Fruit fly (Drosophila melanogaster) whole organism, embryonic: Measurements from ENCODE around the gene CG31898.

Source experiments
- Adf1 ChIP-seq: fragments of 200-800 bp; sonication (Bioruptor generic); IDR thresholded peaks from 2 replicates; pipeline ENCODE4 v1.3.6; 2022; ENCODE audit warnings: missing biosample characterization, missing genetic modification characterization
- Bdp1 ChIP-seq: fragments of 200-800 bp; sonication (Bioruptor generic); optimal IDR thresholded peaks from 3 replicates; lab custom pipeline; 2016; ENCODE audit warnings: missing biosample characterization, missing genetic modification characterization
- Bgb ChIP-seq: fragments of 200-800 bp; sonication (Bioruptor generic); IDR thresholded peaks from 2 replicates; pipeline ENCODE4 v1.3.6; 2022; ENCODE audit warnings: missing biosample characterization, missing genetic modification characterization; ENCODE audit not compliant: partially characterized antibody
- CG10147 ChIP-seq: fragments of 200-800 bp; sonication (Bioruptor generic); optimal IDR thresholded peaks from 2 replicates; lab custom pipeline; 2019; ENCODE audit warnings: missing biosample characterization, mild to moderate bottlenecking, missing genetic modification characterization, moderate library complexity
- CG11247 ChIP-seq: fragments of 200-800 bp; sonication (Bioruptor generic); IDR thresholded peaks from 2 replicates; pipeline ENCODE4 v1.3.6; 2022; ENCODE audit warnings: missing biosample characterization, missing genetic modification characterization
- CG11560 ChIP-seq: fragments of 200-800 bp; sonication (Bioruptor generic); IDR thresholded peaks from 3 replicates; pipeline ENCODE4 v1.3.6; 2022; ENCODE audit warnings: missing biosample characterization, missing genetic modification characterization
- CG17568 ChIP-seq: fragments of 200-800 bp; sonication (Bioruptor generic); optimal IDR thresholded peaks from 2 replicates; lab custom pipeline; 2018; ENCODE audit warnings: missing biosample characterization, mild to moderate bottlenecking, missing genetic modification characterization, moderate library complexity
- CG18262 ChIP-seq: fragments of 200-800 bp; optimal IDR thresholded peaks from 3 replicates; lab custom pipeline; 2019; ENCODE audit warnings: missing biosample characterization, mild to moderate bottlenecking, missing genetic modification characterization, moderate library complexity
- CG2129 ChIP-seq: fragments of 200-800 bp; sonication (Bioruptor generic); IDR thresholded peaks from 2 replicates; pipeline ENCODE4 v1.3.6; 2022; ENCODE audit warnings: missing biosample characterization, missing genetic modification characterization; ENCODE audit not compliant: partially characterized antibody
- CG3065 ChIP-seq: fragments of 200-800 bp; sonication (Bioruptor generic); optimal IDR thresholded peaks from 2 replicates; lab custom pipeline; 2016; ENCODE audit warnings: missing biosample characterization, missing genetic modification characterization
- CG32767 ChIP-seq: fragments of 200-800 bp; sonication (Bioruptor generic); IDR thresholded peaks from 2 replicates; pipeline ENCODE4 v1.3.6; 2022; ENCODE audit warnings: missing biosample characterization, missing genetic modification characterization
- CG34224 ChIP-seq: fragments of 200-800 bp; sonication (Bioruptor generic); IDR thresholded peaks from 3 replicates; pipeline ENCODE4 v1.3.6; 2022; ENCODE audit warnings: missing biosample characterization, missing genetic modification characterization; ENCODE audit not compliant: partially characterized antibody
- CG34422 ChIP-seq: fragments of 200-800 bp; sonication (Bioruptor generic); IDR thresholded peaks from 3 replicates; pipeline ENCODE4 v1.3.6; 2022; ENCODE audit warnings: missing biosample characterization, missing genetic modification characterization
- CG4854 ChIP-seq: fragments of 200-800 bp; sonication (Bioruptor generic); optimal IDR thresholded peaks from 2 replicates; lab custom pipeline; 2016; ENCODE audit warnings: missing biosample characterization, missing genetic modification characterization, inconsistent platforms
- CG6683 ChIP-seq: fragments of 200-800 bp; sonication (Bioruptor generic); optimal IDR thresholded peaks from 2 replicates; lab custom pipeline; 2017; ENCODE audit warnings: missing biosample characterization, mild to moderate bottlenecking, missing genetic modification characterization, missing genetic modification reagents
- CG8281 ChIP-seq: fragments of 200-800 bp; sonication (Bioruptor generic); optimal IDR thresholded peaks from 2 replicates; lab custom pipeline; 2018; ENCODE audit warnings: missing biosample characterization, mild to moderate bottlenecking, missing genetic modification characterization, moderate library complexity
- CG8944 ChIP-seq: fragments of 200-800 bp; sonication (Bioruptor generic); optimal IDR thresholded peaks from 3 replicates; lab custom pipeline; 2016; ENCODE audit warnings: missing biosample characterization, missing genetic modification characterization
- CG9609 ChIP-seq: fragments of 200-800 bp; sonication (Bioruptor generic); optimal IDR thresholded peaks from 3 replicates; lab custom pipeline; 2016; ENCODE audit warnings: missing biosample characterization, missing genetic modification characterization
- D ChIP-seq, 2 experiments: fragments of 200-800 bp in 1 of 2; fragments of >200 bp in 1 of 2; sonication (Bioruptor generic) in 1 of 2; optimal IDR thresholded peaks; 2 replicates in 1 of 2; 3 replicates in 1 of 2; lab custom pipeline; 2017; ENCODE audit warnings: mild to moderate bottlenecking in 1 of 2, missing biosample characterization in 1 of 2, missing genetic modification characterization in 1 of 2, missing genetic modification reagents in 1 of 2
- Drgx ChIP-seq: fragments of 200-800 bp; sonication (Bioruptor generic); IDR thresholded peaks from 2 replicates; pipeline ENCODE4 v1.3.6; 2022; ENCODE audit warnings: missing biosample characterization, missing genetic modification characterization
- Ets97D ChIP-seq: fragments of 200-800 bp; sonication (Bioruptor generic); optimal IDR thresholded peaks from 3 replicates; lab custom pipeline; 2016; ENCODE audit warnings: missing biosample characterization, missing genetic modification characterization
- HLHmδ ChIP-seq: fragments of 200-800 bp; sonication (Bioruptor generic); optimal IDR thresholded peaks from 2 replicates; lab custom pipeline; 2018; ENCODE audit warnings: missing biosample characterization, mild to moderate bottlenecking, missing genetic modification characterization, moderate library complexity
- NC2α ChIP-seq: fragments of 200-800 bp; sonication (Bioruptor generic); optimal IDR thresholded peaks from 2 replicates; lab custom pipeline; 2016; ENCODE audit warnings: missing biosample characterization, missing genetic modification characterization
- NK7.1 ChIP-seq: fragments of 200-800 bp; sonication (Bioruptor generic); optimal IDR thresholded peaks from 3 replicates; lab custom pipeline; 2016; ENCODE audit warnings: missing biosample characterization, missing genetic modification characterization
- PHDP ChIP-seq: fragments of 200-800 bp; sonication (Bioruptor generic); optimal IDR thresholded peaks from 3 replicates; lab custom pipeline; 2018; ENCODE audit warnings: missing biosample characterization, mild to moderate bottlenecking, missing genetic modification characterization, moderate library complexity
- Ravus ChIP-seq: fragments of 200-800 bp; sonication (Bioruptor generic); IDR thresholded peaks from 2 replicates; pipeline ENCODE4 v1.3.6; 2022; ENCODE audit warnings: missing biosample characterization, missing genetic modification characterization
- Six4 ChIP-seq: fragments of 200-800 bp; sonication (Bioruptor generic); optimal IDR thresholded peaks from 2 replicates; lab custom pipeline; 2016; ENCODE audit warnings: missing biosample characterization, missing genetic modification characterization
- Sry-β ChIP-seq: fragments of 200-800 bp; sonication (Bioruptor generic); optimal IDR thresholded peaks from 2 replicates; lab custom pipeline; 2018; ENCODE audit warnings: missing biosample characterization, mild to moderate bottlenecking, missing genetic modification characterization, moderate library complexity
- Sry-δ ChIP-seq: fragments of 200-800 bp; sonication (Bioruptor generic); optimal IDR thresholded peaks from 2 replicates; lab custom pipeline; 2016; ENCODE audit warnings: missing biosample characterization, missing genetic modification characterization
- bowl ChIP-seq: fragments of 200-800 bp; sonication (Bioruptor generic); IDR thresholded peaks from 2 replicates; pipeline ENCODE4 v1.3.6; 2022; ENCODE audit warnings: missing biosample characterization, missing genetic modification characterization
- chn ChIP-seq: fragments of 200-800 bp; sonication (Bioruptor generic); optimal IDR thresholded peaks from 2 replicates; lab custom pipeline; 2016; ENCODE audit warnings: missing biosample characterization, missing genetic modification characterization
- ci ChIP-seq: fragments of 200-800 bp; sonication (Bioruptor generic); IDR thresholded peaks from 3 replicates; pipeline ENCODE4 v1.3.6; 2022; ENCODE audit warnings: missing biosample characterization, missing genetic modification characterization
- crc ChIP-seq: fragments of 200-800 bp; sonication (Bioruptor generic); optimal IDR thresholded peaks from 2 replicates; lab custom pipeline; 2016; ENCODE audit warnings: missing biosample characterization, missing genetic modification characterization
- croc ChIP-seq: fragments of 200-800 bp; sonication (Bioruptor generic); conservative IDR thresholded peaks from 3 replicates; pipeline ENCODE4 v1.3.6; 2022; ENCODE audit warnings: missing biosample characterization, missing genetic modification characterization
- crol ChIP-seq: fragments of 200-800 bp; sonication (Bioruptor generic); IDR thresholded peaks from 2 replicates; pipeline ENCODE4 v1.3.6; 2022; ENCODE audit warnings: missing biosample characterization, missing genetic modification characterization
- danr ChIP-seq: fragments of 200-800 bp; sonication (Bioruptor generic); IDR thresholded peaks from 2 replicates; pipeline ENCODE4 v1.3.6; 2022; ENCODE audit warnings: missing biosample characterization, missing genetic modification characterization
- gcm ChIP-seq: fragments of 200-800 bp; sonication (Bioruptor generic); optimal IDR thresholded peaks from 2 replicates; lab custom pipeline; 2019; ENCODE audit warnings: missing biosample characterization, mild to moderate bottlenecking, missing genetic modification characterization, moderate library complexity
- gro ChIP-seq: fragments of 200-800 bp; sonication (Bioruptor generic); optimal IDR thresholded peaks from 2 replicates; lab custom pipeline; 2016; ENCODE audit warnings: missing biosample characterization, missing genetic modification characterization
- klu ChIP-seq: fragments of 200-800 bp; sonication (Bioruptor generic); IDR thresholded peaks from 2 replicates; pipeline ENCODE4 v1.3.6; 2022; ENCODE audit warnings: missing biosample characterization, missing genetic modification characterization
- luna ChIP-seq: fragments of 200-800 bp; sonication (Bioruptor generic); optimal IDR thresholded peaks from 2 replicates; lab custom pipeline; 2016; ENCODE audit warnings: missing biosample characterization, missing genetic modification characterization
- odd ChIP-seq: fragments of 200-800 bp; sonication (Bioruptor generic); optimal IDR thresholded peaks from 2 replicates; lab custom pipeline; 2017; ENCODE audit warnings: missing biosample characterization, mild to moderate bottlenecking, missing genetic modification characterization
- org-1 ChIP-seq: fragments of 200-800 bp; sonication (Bioruptor generic); optimal IDR thresholded peaks from 2 replicates; lab custom pipeline; 2017; ENCODE audit warnings: missing biosample characterization, missing genetic modification characterization
- psq ChIP-seq: fragments of 200-800 bp; sonication (Bioruptor generic); optimal IDR thresholded peaks from 2 replicates; lab custom pipeline; 2017; ENCODE audit warnings: missing biosample characterization, missing genetic modification characterization
- pzg ChIP-seq: fragments of 200-800 bp; sonication (Bioruptor generic); optimal IDR thresholded peaks from 3 replicates; lab custom pipeline; 2018; ENCODE audit warnings: missing biosample characterization, mild to moderate bottlenecking, missing genetic modification characterization, moderate library complexity
- sc ChIP-seq, 3 experiments: fragments of >200 bp in 2 of 3; fragments of 200-800 bp in 1 of 3; sonication (Bioruptor generic) in 1 of 3; optimal IDR thresholded peaks; 2 replicates in 2 of 3; 3 replicates in 1 of 3; lab custom pipeline; 2017; ENCODE audit warnings: mild to moderate bottlenecking in 1 of 3, missing biosample characterization in 1 of 3, missing genetic modification characterization in 1 of 3, missing genetic modification reagents in 1 of 3
- shn ChIP-seq: fragments of 200-800 bp; sonication (Bioruptor generic); optimal IDR thresholded peaks from 3 replicates; lab custom pipeline; 2016; ENCODE audit warnings: missing biosample characterization, missing genetic modification characterization
- sisA ChIP-seq: fragments of 200-800 bp; sonication (Bioruptor generic); IDR thresholded peaks from 2 replicates; pipeline ENCODE4 v1.3.6; 2022; ENCODE audit warnings: missing biosample characterization, missing genetic modification characterization
- slou ChIP-seq: fragments of 200-800 bp; sonication (Bioruptor generic); optimal IDR thresholded peaks from 3 replicates; lab custom pipeline; 2016; ENCODE audit warnings: missing biosample characterization, missing genetic modification characterization
- trh ChIP-seq: fragments of 200-800 bp; sonication (Bioruptor generic); optimal IDR thresholded peaks from 2 replicates; lab custom pipeline; 2016; ENCODE audit warnings: missing biosample characterization, missing genetic modification characterization
- usp ChIP-seq: fragments of >200 bp; optimal IDR thresholded peaks from 2 replicates; lab custom pipeline; 2017; ENCODE audit warnings: missing biosample characterization, missing genetic modification characterization

The CG31898 gene

DNA sequence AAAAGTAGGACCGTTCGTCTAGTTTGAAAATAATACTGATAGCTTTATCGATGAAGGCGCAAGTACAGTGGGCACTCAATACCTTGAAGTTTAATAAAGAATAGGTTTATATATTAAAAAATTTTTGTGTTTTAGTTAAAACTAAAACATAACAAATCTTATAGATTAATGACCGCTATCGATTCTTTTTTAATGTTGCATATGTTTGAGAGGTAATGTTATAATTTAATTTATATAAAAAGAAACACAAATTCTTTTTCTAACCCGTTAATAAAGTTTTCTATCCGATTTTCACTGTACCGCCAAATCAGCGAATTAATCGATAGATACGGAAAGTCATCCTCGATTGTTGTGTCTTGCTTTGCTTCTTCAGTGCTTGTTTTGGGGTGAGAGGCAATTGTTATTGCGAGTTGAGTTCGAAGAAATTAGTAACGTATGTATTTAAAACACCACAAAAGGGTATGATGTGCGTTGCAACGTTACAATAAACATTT, 16.1 kb upstream of the CG31898 start, which contains the start of the genes Dad1 and CG13384 (continued):
- no peak for TF ChIP-seq luna (GFP tag; lab: Kevin White, UChicago)
- TF ChIP-seq sc (optimal IDR thresholded peaks at IDR 0.05; lab: Kevin White, UChicago): no peak
- TF ChIP-seq sc (GFP tag; optimal IDR thresholded peaks at IDR 0.05; lab: Kevin White, UChicago): peak; percentile 72
- peak; percentile 94 for TF ChIP-seq CG18262 (tag; lab: Kevin White, UChicago)
- peak; percentile 89 for TF ChIP-seq klu (GFP tag; lab: Robert Waterston, UW)
- no peak for TF ChIP-seq D (optimal IDR thresholded peaks at IDR 0.05; lab: Kevin White, UChicago)
- peak; percentile 81 for TF ChIP-seq D (GFP tag; optimal IDR thresholded peaks at IDR 0.05; lab: Kevin White, UChicago)
- TF ChIP-seq Ets97D (GFP tag; lab: Kevin White, UChicago): peak; percentile 55
- TF ChIP-seq CG11247 (GFP tag; lab: Robert Waterston, UW): peak; percentile 86
- peak; percentile 87 for TF ChIP-seq odd
- TF ChIP-seq CG11560 (tag; lab: Robert Waterston, UW): peak; percentile 82
- TF ChIP-seq CG9609: no peak
- TF ChIP-seq CG6683 (GFP tag; lab: Kevin White, UChicago): peak; percentile 86
- TF ChIP-seq gro (GFP tag; lab: Kevin White, UChicago): peak; percentile 20
- peak; percentile 79 for TF ChIP-seq Six4 (GFP tag; lab: Kevin White, UChicago)
- peak; percentile 63 for TF ChIP-seq Bdp1
- TF ChIP-seq croc (GFP tag; lab: Robert Waterston, UW): peak; percentile 90
- TF ChIP-seq HLHmδ (GFP tag; lab: Kevin White, UChicago): no peak
- TF ChIP-seq CG34224: peak; percentile 35; the same call in 2 of the 3 replicates
- TF ChIP-seq usp (GFP tag; lab: Kevin White, UChicago): no peak
- peak; percentile 88 for TF ChIP-seq slou (GFP tag; lab: Kevin White, UChicago)
- TF ChIP-seq CG4854 (GFP tag; lab: Kevin White, UChicago): peak; percentile 75
- TF ChIP-seq CG34422 (GFP tag; lab: Robert Waterston, UW): peak; percentile 88
- peak; percentile 93 for TF ChIP-seq gcm (GFP tag; lab: Kevin White, UChicago)
- TF ChIP-seq CG17568 (GFP tag; lab: Kevin White, UChicago): peak; percentile 76
- peak; percentile 75 for TF ChIP-seq org-1
- TF ChIP-seq bowl (GFP tag; lab: Robert Waterston, UW): peak; percentile 48; the same call in 1 of the 2 replicates
- peak; percentile 68 for TF ChIP-seq chn (GFP tag; lab: Kevin White, UChicago)
- TF ChIP-seq CG10147 (GFP tag; lab: Kevin White, UChicago): peak; percentile 94
- TF ChIP-seq NC2α (GFP tag; lab: Kevin White, UChicago): peak; percentile 5
- peak; percentile 89 for TF ChIP-seq danr (GFP tag; lab: Robert Waterston, UW)
- TF ChIP-seq Adf1 (GFP tag; lab: Robert Waterston, UW): peak; percentile 72
- peak; percentile 88 for TF ChIP-seq sisA (GFP tag; lab: Robert Waterston, UW)
- TF ChIP-seq NK7.1 (GFP tag; lab: Kevin White, UChicago): no peak
- no peak for TF ChIP-seq crc (GFP tag; lab: Kevin White, UChicago)
- TF ChIP-seq psq: peak; percentile 84
- peak; percentile 44 for TF ChIP-seq Sry-β (GFP tag; lab: Kevin White, UChicago)
- peak; percentile 96 for TF ChIP-seq PHDP
- peak; percentile 86 for TF ChIP-seq CG32767 (GFP tag; lab: Robert Waterston, UW)
- TF ChIP-seq CG8944 (GFP tag; lab: Kevin White, UChicago): peak; percentile 39
- TF ChIP-seq Bgb (GFP tag; lab: Robert Waterston, UW): peak; percentile 47; the same call in 1 of the 2 replicates
- peak; percentile 35 for TF ChIP-seq shn (GFP tag; lab: Kevin White, UChicago)
- TF ChIP-seq CG3065 (GFP tag; lab: Kevin White, UChicago): peak; percentile 57
- TF ChIP-seq Drgx (GFP tag; lab: Robert Waterston, UW): peak; percentile 85
- TF ChIP-seq Ravus (GFP tag; lab: Robert Waterston, UW): peak; percentile 46
- peak; percentile 34 for TF ChIP-seq pzg (GFP tag; lab: Kevin White, UChicago)
- TF ChIP-seq Sry-δ (GFP tag; lab: Kevin White, UChicago): peak; percentile 49
- peak; percentile 78 for TF ChIP-seq trh (GFP tag; lab: Kevin White, UChicago)
- 0 out of 3 replicates have a peak, but pooled peaks have one; percentile 48 for TF ChIP-seq ci (GFP tag; lab: Robert Waterston, UW)
- peak; percentile 13; the same call in 1 of the 2 replicates for TF ChIP-seq CG2129 (GFP tag; lab: Robert Waterston, UW)
- TF ChIP-seq crol (GFP tag; lab: Robert Waterston, UW): peak; percentile 14; the same call in 1 of the 2 replicates
- peak; percentile 82 for TF ChIP-seq CG8281 (tag; lab: Kevin White, UChicago)
